Worm (Caenorhabditis elegans) whole organism, late embryonic: ENCODE measurements around the gene nhr-107.

Experiments
- ama-1 ChIP-seq: fragments of 150-350 bp; optimal IDR thresholded peaks from 2 replicates; lab custom pipeline; 2014
- ceh-30 ChIP-seq: fragments of 150-350 bp; optimal IDR thresholded peaks from 2 replicates; lab custom pipeline; 2014; ENCODE audit warnings: missing biosample characterization, missing genetic modification characterization
- dve-1 ChIP-seq: sonication (generic microtip); optimal IDR thresholded peaks from 2 replicates; lab custom pipeline; 2017; ENCODE audit warnings: antibody characterized with exemption, mild to moderate bottlenecking, missing genetic modification characterization, missing compliant biosample characterization
- nfya-1 ChIP-seq: sonication (generic microtip); optimal IDR thresholded peaks from 2 replicates; lab custom pipeline; 2017; ENCODE audit warnings: missing genetic modification characterization, mild to moderate bottlenecking, missing compliant biosample characterization, antibody characterized with exemption, moderate library complexity
- ttx-3 ChIP-seq: sonication (generic microtip); optimal IDR thresholded peaks from 2 replicates; lab custom pipeline; 2016; ENCODE audit warnings: missing genetic modification reagents, missing genetic modification characterization, missing compliant biosample characterization

DNA sequence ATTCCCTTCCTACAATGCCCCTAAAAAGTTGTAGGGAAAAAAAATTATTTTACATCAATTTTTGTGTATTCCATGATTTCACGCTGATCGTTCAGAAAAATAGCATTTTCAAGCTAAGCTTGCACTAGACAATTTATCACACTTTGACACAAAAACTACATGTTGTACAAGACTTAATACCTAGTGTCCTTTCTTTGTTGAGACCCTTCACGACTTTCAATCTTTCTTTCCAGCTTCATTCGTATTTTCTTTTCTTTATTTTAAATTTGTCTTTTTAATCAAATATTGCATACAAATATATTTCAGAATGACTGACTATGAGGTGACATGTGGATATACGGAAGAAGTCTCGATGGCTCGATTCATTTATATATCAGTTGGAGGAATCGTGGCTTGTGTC lies 49.1 kb upstream of the nhr-107 start, which contains the start of gene F20A1.2:
- TF ChIP-seq dve-1 (tag; lab: Kevin White, UChicago), result no peak
- no peak for TF ChIP-seq ama-1
- TF ChIP-seq nfya-1 (tag; lab: Kevin White, UChicago), result no peak
- TF ChIP-seq ceh-30, result no peak
- TF ChIP-seq ttx-3 (tag; lab: Kevin White, UChicago), result no peak
